Worm (Caenorhabditis elegans) whole organism, L4 larva: Measurements from ENCODE around the gene M04C3.5.
A peak's percentile ranks its signal among the peaks of the same experiment; 100 is the strongest.

ENCODE experiments used
- F44E2.7 ChIP-seq: fragments of 200-800 bp; sonication (Bioruptor generic); IDR thresholded peaks from 2 replicates; pipeline ENCODE4 v2.1.2; 2022; ENCODE audit warnings: missing genetic modification characterization, missing compliant biosample characterization
- T26A8.4 ChIP-seq: fragments of 200-800 bp; sonication (Bioruptor generic); IDR thresholded peaks from 2 replicates; pipeline ENCODE4 v1.3.6; 2022; ENCODE audit warnings: missing genetic modification characterization, missing compliant biosample characterization
- ZK337.2 ChIP-seq: fragments of 200-800 bp; sonication (Bioruptor generic); IDR thresholded peaks from 2 replicates; pipeline ENCODE4 v1.3.6; 2022; ENCODE audit warnings: missing genetic modification reagents, missing genetic modification characterization, missing compliant biosample characterization
- ama-1 ChIP-seq: fragments of 150-350 bp; optimal IDR thresholded peaks from 2 replicates; lab custom pipeline; 2014; ENCODE audit warnings: inconsistent platforms, mixed read lengths
- ceh-32 ChIP-seq: sonication (generic microtip); optimal IDR thresholded peaks from 2 replicates; lab custom pipeline; 2016; ENCODE audit warnings: mild to moderate bottlenecking, missing genetic modification characterization, missing compliant biosample characterization; ENCODE audit not compliant: poor library complexity
- daf-16 ChIP-seq, 3 experiments: sonication (generic microtip); optimal IDR thresholded peaks; 2 replicates each; lab custom pipeline; 2016 to 2017; ENCODE audit warnings: missing genetic modification characterization in 3 of 3, missing genetic modification reagents in 3 of 3, mild to moderate bottlenecking in 2 of 3, missing compliant biosample characterization in 2 of 3, missing biosample characterization in 1 of 3, moderate library complexity in 1 of 3
- daf-19 ChIP-seq: fragments of 200-800 bp; sonication (Bioruptor generic); conservative IDR thresholded peaks from 2 replicates; pipeline ENCODE4 v1.3.6; 2022; ENCODE audit warnings: missing genetic modification characterization, missing compliant biosample characterization
- daf-8 ChIP-seq: fragments of 200-800 bp; sonication (Bioruptor generic); IDR thresholded peaks from 2 replicates; pipeline ENCODE4 v1.3.6; 2022; ENCODE audit warnings: missing genetic modification characterization, missing compliant biosample characterization
- dmd-6 ChIP-seq: fragments of 200-800 bp; sonication (Bioruptor generic); IDR thresholded peaks from 2 replicates; pipeline ENCODE4 v1.3.6; 2022; ENCODE audit warnings: missing genetic modification reagents, missing genetic modification characterization, missing compliant biosample characterization
- dmd-9 ChIP-seq: fragments of 200-800 bp; sonication (Bioruptor generic); IDR thresholded peaks from 2 replicates; pipeline ENCODE4 v1.3.6; 2022; ENCODE audit warnings: missing genetic modification reagents, missing genetic modification characterization, missing compliant biosample characterization
- dve-1 ChIP-seq: sonication (generic microtip); optimal IDR thresholded peaks from 2 replicates; lab custom pipeline; 2017; ENCODE audit warnings: antibody characterized with exemption, mild to moderate bottlenecking, missing genetic modification characterization, missing compliant biosample characterization; ENCODE audit not compliant: insufficient read depth
- gei-8 ChIP-seq: fragments of 200-800 bp; sonication (Bioruptor generic); optimal IDR thresholded peaks from 2 replicates; lab custom pipeline; 2018; ENCODE audit warnings: mild to moderate bottlenecking, missing genetic modification characterization, missing compliant biosample characterization
- hlh-11 ChIP-seq: fragments of 200-800 bp; sonication (Bioruptor generic); optimal IDR thresholded peaks from 2 replicates; lab custom pipeline; 2018; ENCODE audit warnings: mild to moderate bottlenecking, missing genetic modification characterization, missing compliant biosample characterization
- hlh-30 ChIP-seq: sonication (generic microtip); optimal IDR thresholded peaks from 2 replicates; lab custom pipeline; 2017; ENCODE audit warnings: antibody characterized with exemption, mild to moderate bottlenecking, missing genetic modification characterization, missing compliant biosample characterization; ENCODE audit not compliant: insufficient read depth
- lin-29 ChIP-seq: fragments of 200-800 bp; sonication (Bioruptor generic); IDR thresholded peaks from 2 replicates; pipeline ENCODE4 v1.3.6; 2022; ENCODE audit warnings: missing genetic modification reagents, missing genetic modification characterization, missing compliant biosample characterization
- lir-3 ChIP-seq: sonication (generic microtip); optimal IDR thresholded peaks from 2 replicates; lab custom pipeline; 2016; ENCODE audit warnings: mild to moderate bottlenecking, missing genetic modification characterization, missing compliant biosample characterization
- lsy-2 ChIP-seq, 2 experiments: fragments of 150-350 bp in 1 of 2; sonication (generic microtip) in 1 of 2; optimal IDR thresholded peaks; 2 replicates each; lab custom pipeline; 2014 to 2017; ENCODE audit warnings: missing biosample characterization in 2 of 2, missing genetic modification characterization in 2 of 2
- mxl-2 ChIP-seq: fragments of 200-800 bp; sonication (Bioruptor generic); conservative IDR thresholded peaks from 2 replicates; pipeline ENCODE4 v1.3.6; 2022; ENCODE audit warnings: missing genetic modification reagents, missing genetic modification characterization, missing compliant biosample characterization
- mxl-3 ChIP-seq: fragments of 200-800 bp; sonication (Bioruptor generic); optimal IDR thresholded peaks from 2 replicates; lab custom pipeline; 2018; ENCODE audit warnings: mild to moderate bottlenecking, missing genetic modification characterization, missing compliant biosample characterization
- nhr-111 ChIP-seq: fragments of 200-800 bp; sonication (Bioruptor generic); optimal IDR thresholded peaks from 2 replicates; lab custom pipeline; 2018; ENCODE audit warnings: mild to moderate bottlenecking, missing genetic modification characterization, missing compliant biosample characterization
- nhr-28 ChIP-seq: fragments of 150-350 bp; optimal IDR thresholded peaks from 2 replicates; lab custom pipeline; 2014; ENCODE audit warnings: missing biosample characterization, missing genetic modification characterization
- php-3 ChIP-seq: fragments of 200-800 bp; sonication (Bioruptor generic); IDR thresholded peaks from 2 replicates; pipeline ENCODE4 v1.3.6; 2022; ENCODE audit warnings: missing genetic modification reagents, missing genetic modification characterization, missing compliant biosample characterization
- pqm-1 ChIP-seq: sonication (generic microtip); optimal IDR thresholded peaks from 2 replicates; lab custom pipeline; 2017; ENCODE audit warnings: missing biosample characterization, missing genetic modification characterization
- spr-3 ChIP-seq: fragments of 200-800 bp; sonication (Bioruptor generic); optimal IDR thresholded peaks from 2 replicates; lab custom pipeline; 2018; ENCODE audit warnings: mild to moderate bottlenecking, missing genetic modification characterization, missing compliant biosample characterization
- tag-97 ChIP-seq: fragments of 200-800 bp; sonication (Bioruptor generic); IDR thresholded peaks from 2 replicates; pipeline ENCODE4 v1.3.6; 2022; ENCODE audit warnings: missing genetic modification characterization, missing compliant biosample characterization
- unc-62 ChIP-seq, 3 experiments: fragments of 150-350 bp in 1 of 3; sonication (generic microtip); optimal IDR thresholded peaks in 2 of 3; peaks in 1 of 3; 1 replicate in 1 of 3; 2 replicates in 2 of 3; lab custom pipeline; 2014 to 2017; ENCODE audit warnings: missing biosample characterization in 3 of 3, missing genetic modification characterization in 3 of 3, missing genetic modification reagents in 3 of 3, missing genotype in 1 of 3

The M04C3.5 gene

DNA sequence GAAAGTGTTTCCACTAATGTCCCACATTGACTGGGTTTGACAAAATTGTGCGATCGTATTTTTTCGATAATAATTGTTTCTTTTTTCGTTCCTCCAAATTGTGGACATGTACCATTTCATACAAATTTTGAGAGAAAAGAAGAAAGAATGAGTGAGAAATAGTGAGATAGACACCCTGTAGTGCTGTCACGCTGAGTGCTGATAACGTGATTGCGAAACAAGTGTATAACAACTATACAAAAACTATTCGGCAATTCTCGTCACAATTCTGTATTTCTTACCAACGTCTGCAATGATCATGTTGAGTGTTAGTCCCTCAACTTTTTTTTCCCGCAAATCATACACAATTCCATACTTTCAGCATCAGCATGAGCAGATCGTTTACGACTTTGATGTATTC is 13.2 kb upstream of the M04C3.5 start, which contains the start of gene C25F9.14:
C25F9.14 (plus strand) TSS at position 178 of the 400 bp plus-strand sequence.
- TF ChIP-seq pqm-1 (tag; lab: Kevin White, UChicago), result peak; percentile 56
- TF ChIP-seq nhr-28 (tag; lab: Kevin White, UChicago), result peak; percentile 59
- no peak for TF ChIP-seq daf-16 (GFP tag; optimal IDR thresholded peaks at IDR 0.05; lab: Kevin White, UChicago)
- peak; percentile 17 for TF ChIP-seq daf-16 (tag; optimal IDR thresholded peaks at IDR 0.05; lab: Kevin White, UChicago)
- no peak for TF ChIP-seq T26A8.4 (GFP tag; lab: Robert Waterston, UW)
- peak; percentile 20 for TF ChIP-seq hlh-30 (tag; lab: Kevin White, UChicago)
- no peak for TF ChIP-seq nhr-111 (GFP tag; lab: Kevin White, UChicago)
- 0 out of 2 replicates have a peak, but pooled peaks have one; percentile 17 for TF ChIP-seq dmd-6 (GFP tag; lab: Robert Waterston, UW)
- peak; percentile 19 for TF ChIP-seq mxl-3 (GFP tag; lab: Kevin White, UChicago)
- peak; percentile 12 for TF ChIP-seq hlh-11

DNA sequence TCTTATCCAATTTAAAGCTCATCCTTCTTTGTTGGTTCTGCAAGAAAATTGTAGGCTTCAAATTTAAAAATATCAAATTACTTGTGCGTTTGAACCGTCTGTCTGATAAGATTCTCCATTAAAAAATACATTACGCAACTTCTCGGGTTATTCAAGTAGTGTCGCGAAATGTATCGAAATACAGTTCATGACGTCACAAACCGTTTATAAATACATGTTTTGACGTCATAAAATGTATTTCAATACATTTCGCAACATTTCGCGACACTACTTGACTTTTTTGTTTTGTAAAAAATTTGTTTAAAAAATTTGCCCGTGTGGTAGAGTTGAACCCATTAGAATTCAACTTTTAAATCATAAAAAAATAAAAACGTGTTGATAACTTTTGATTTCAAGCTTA is 5.9 kb upstream of the M04C3.5 start:
- peak; percentile 27 for TF ChIP-seq dve-1 (tag; lab: Kevin White, UChicago)
- peak in 1 of 2 experiments; percentile 4 for TF ChIP-seq lsy-2 (tag; optimal IDR thresholded peaks at IDR 0.05; lab: Kevin White, UChicago)
- no peak for TF ChIP-seq daf-16 (GFP tag; optimal IDR thresholded peaks at IDR 0.05; lab: Kevin White, UChicago)
- peak; percentile 72 for TF ChIP-seq daf-16 (tag; optimal IDR thresholded peaks at IDR 0.05; lab: Kevin White, UChicago)
- no peak for TF ChIP-seq tag-97 (GFP tag; lab: Robert Waterston, UW)
- peak; percentile 34 for TF ChIP-seq nhr-28 (tag; lab: Kevin White, UChicago)
- no peak for TF ChIP-seq F44E2.7 (GFP tag; lab: Robert Waterston, UW)
- TF ChIP-seq daf-19, result no peak

DNA sequence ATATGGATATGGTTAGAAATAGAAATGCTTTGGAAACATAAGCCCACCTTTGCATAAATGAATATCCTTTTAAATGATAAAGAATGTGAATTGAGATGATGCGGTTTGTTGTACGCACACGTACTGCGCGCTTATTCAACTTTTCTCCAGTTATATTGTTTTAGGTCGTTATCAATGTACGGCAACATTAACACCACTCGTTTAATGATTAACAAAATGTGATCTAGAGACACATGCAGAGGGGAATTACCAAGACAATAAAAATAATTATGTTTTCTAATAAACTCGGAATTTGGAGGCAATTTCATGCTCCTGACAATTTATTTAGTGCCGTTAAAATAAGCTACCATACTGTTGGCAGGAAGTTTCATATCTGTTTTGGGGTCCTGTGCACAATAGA is 4.1 kb upstream of the M04C3.5 start, which contains the start of gene M04C3.1:
M04C3.1 (minus strand) TSS at position 164 of the 400 bp plus-strand sequence.
- TF ChIP-seq nhr-28 (tag; lab: Kevin White, UChicago), result peak; percentile 49
- TF ChIP-seq pqm-1 (tag; lab: Kevin White, UChicago), result peak; percentile 79
- no peak for TF ChIP-seq ama-1
- TF ChIP-seq php-3 (GFP tag; lab: Robert Waterston, UW), result peak; percentile 72
- peak; percentile 66 for TF ChIP-seq dve-1 (tag; lab: Kevin White, UChicago)
- peak; percentile 22 for TF ChIP-seq hlh-30 (tag; lab: Kevin White, UChicago)
- no peak for TF ChIP-seq ceh-32 (tag; lab: Kevin White, UChicago)
- TF ChIP-seq ZK337.2 (GFP tag; lab: Robert Waterston, UW), result no peak
- TF ChIP-seq daf-16 (GFP tag; optimal IDR thresholded peaks at IDR 0.05; lab: Kevin White, UChicago), result no peak
- peak; percentile 71 for TF ChIP-seq daf-16 (tag; optimal IDR thresholded peaks at IDR 0.05; lab: Kevin White, UChicago)
- peak in 1 of 2 experiments; percentile 5 for TF ChIP-seq lsy-2 (tag; optimal IDR thresholded peaks at IDR 0.05; lab: Kevin White, UChicago)
- peak; percentile 27; the same call in 1 of the 2 replicates for TF ChIP-seq dmd-6 (GFP tag; lab: Robert Waterston, UW)

DNA sequence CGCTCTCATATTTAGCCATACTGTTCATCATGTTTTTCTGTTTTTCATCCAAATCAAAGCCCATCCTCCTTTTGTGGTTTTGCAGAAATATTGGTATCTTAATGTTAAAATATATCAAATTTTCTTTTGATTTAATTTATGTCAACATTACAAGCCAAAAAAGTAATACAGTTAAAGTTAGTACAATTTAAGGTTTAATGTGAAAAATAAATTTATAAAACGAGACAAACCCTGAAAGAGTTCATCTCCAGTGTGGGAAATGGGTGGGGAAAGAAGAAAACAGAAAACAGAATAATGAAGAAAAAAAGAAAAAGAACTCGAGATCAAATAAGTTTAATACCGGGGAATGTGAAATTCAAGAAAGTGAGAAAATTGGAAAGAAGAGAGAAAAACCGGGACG is 728 bp upstream of the M04C3.5 start, which contains the start of gene M04C3.2:
M04C3.2 (minus strand) TSS at position 101 of the 400 bp plus-strand sequence.
- TF ChIP-seq lin-29 (GFP tag; lab: Robert Waterston, UW) (no peak), unc-62 (GFP tag; optimal IDR thresholded peaks at IDR 0.05 in 1 of 2; lab: Kevin White, UChicago) (no peak), unc-62 (tag; optimal IDR thresholded peaks at IDR 0.05; lab: Kevin White, UChicago) (no peak), daf-8 (no peak)

DNA sequence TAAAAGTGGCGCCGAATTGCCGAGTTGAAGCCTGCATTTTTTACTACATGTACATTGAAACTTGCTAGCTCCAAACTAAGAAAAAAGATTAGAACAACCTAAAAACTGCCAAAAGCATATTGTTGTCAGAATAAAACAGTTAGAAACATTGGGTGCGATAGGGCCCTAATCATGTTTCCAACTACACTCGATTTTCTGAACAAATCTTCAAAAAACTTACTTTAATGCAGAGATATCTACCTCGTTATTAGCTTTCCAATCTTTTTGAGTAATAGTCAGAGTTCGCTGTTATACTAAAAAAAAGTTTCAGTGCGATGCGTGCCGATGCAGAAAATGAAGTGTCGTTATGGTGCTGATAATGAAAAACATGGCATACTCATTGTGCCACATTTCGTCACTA is 6.1 kb downstream of the M04C3.5 start, which contains the start of the genes Y43F8B.13 and Y43F8B.14:
Y43F8B.13 (plus strand) TSS at position 301 of the 400 bp plus-strand sequence.
Y43F8B.14 (minus strand) TSS at position 322 of the 400 bp plus-strand sequence.
- no peak for TF ChIP-seq spr-3 (GFP tag; lab: Kevin White, UChicago)
- no peak for TF ChIP-seq lin-29 (GFP tag; lab: Robert Waterston, UW)
- no peak for TF ChIP-seq mxl-3 (GFP tag; lab: Kevin White, UChicago)
- no peak for TF ChIP-seq dmd-9 (GFP tag; lab: Robert Waterston, UW)
- TF ChIP-seq daf-16 (GFP tag; optimal IDR thresholded peaks at IDR 0.05; lab: Kevin White, UChicago), result no peak
- peak; percentile 35 for TF ChIP-seq daf-16 (tag; optimal IDR thresholded peaks at IDR 0.05; lab: Kevin White, UChicago)
- TF ChIP-seq gei-8 (GFP tag; lab: Kevin White, UChicago), result no peak
- peak; percentile 56 for TF ChIP-seq pqm-1 (tag; lab: Kevin White, UChicago)
- TF ChIP-seq lir-3, result no peak
- no peak for TF ChIP-seq mxl-2 (GFP tag; lab: Robert Waterston, UW)
